Worm (Caenorhabditis elegans) whole organism, midembryonic: ENCODE measurements around the gene K08D8.2.

Source experiments
- T22C8.4 ChIP-seq: fragments of 200-800 bp; sonication (Bioruptor generic); IDR thresholded peaks from 2 replicates; pipeline ENCODE4 v1.3.6; 2022; ENCODE audit warnings: missing genetic modification characterization, missing compliant biosample characterization
- flt-1 ChIP-seq: fragments of 200-800 bp; sonication (Bioruptor generic); IDR thresholded peaks from 2 replicates; pipeline ENCODE4 v1.3.6; 2022; ENCODE audit warnings: missing genetic modification characterization, missing compliant biosample characterization
- med-1 ChIP-seq: sonication (generic microtip); optimal IDR thresholded peaks from 2 replicates; lab custom pipeline; 2017; ENCODE audit warnings: missing genetic modification characterization, mild to moderate bottlenecking, missing compliant biosample characterization, antibody characterized with exemption, missing genetic modification reagents; ENCODE audit not compliant: insufficient read depth
- ztf-29 ChIP-seq: fragments of 200-800 bp; sonication (Bioruptor generic); IDR thresholded peaks from 2 replicates; pipeline ENCODE4 v1.3.6; 2022; ENCODE audit warnings: missing genetic modification reagents, missing genetic modification characterization, missing compliant biosample characterization

- TF ChIP-seq med-1 (GFP tag; lab: Kevin White, UChicago) = no peak
- TF ChIP-seq ztf-29 (GFP tag; lab: Robert Waterston, UW) = no peak
- TF ChIP-seq T22C8.4 = no peak
- TF ChIP-seq flt-1 = no peak
Observed at ce11 chrIV:12901602-12902001, 1.3 kb upstream of the K08D8.2 start.
